Worm (Caenorhabditis elegans): ENCODE results near the gene sel-10.

The sel-10 gene

ce11 chrV:13789362-13789761 lies 29.8 kb upstream of the sel-10 start:
- TF ChIP-seq tab-1 (GFP tag; IDR thresholded peaks at IDR 0.05) (no peak), ref-1 (GFP tag; conservative IDR thresholded peaks at IDR 0.05) (no peak), cog-1 (tag; optimal IDR thresholded peaks at IDR 0.05) (peak; percentile 82), klf-2 (GFP tag; conservative IDR thresholded peaks at IDR 0.05) (no peak), ztf-23 (GFP tag; IDR thresholded peaks at IDR 0.05) (0 out of 2 replicates have a peak, but pooled peaks have one; percentile 26), ztf-29 (GFP tag; IDR thresholded peaks at IDR 0.05) (no peak; the same call in 1 of the 2 replicates), T22C8.4 (GFP tag; IDR thresholded peaks at IDR 0.05) (peak; percentile 55; the same call in 1 of the 2 replicates), med-1 (GFP tag; optimal IDR thresholded peaks at IDR 0.05; ENCODE audit: insufficient read depth) (no peak), flt-1 (GFP tag; IDR thresholded peaks at IDR 0.05) (peak; percentile 73)

ce11 chrV:13790117-13790516 lies 29.0 kb upstream of the sel-10 start:
- TF ChIP-seq ztf-29 (GFP tag; IDR thresholded peaks at IDR 0.05) (no peak), T22C8.4 (GFP tag; IDR thresholded peaks at IDR 0.05) (no peak), klf-2 (GFP tag; conservative IDR thresholded peaks at IDR 0.05) (no peak)

- TF ChIP-seq ztf-23 (GFP tag; IDR thresholded peaks at IDR 0.05): no peak
- TF ChIP-seq flt-1 (GFP tag; IDR thresholded peaks at IDR 0.05): no peak
- no peak for TF ChIP-seq cog-1 (tag; optimal IDR thresholded peaks at IDR 0.05)
- no peak for TF ChIP-seq med-1 (GFP tag; optimal IDR thresholded peaks at IDR 0.05; ENCODE audit: insufficient read depth)
- TF ChIP-seq T22C8.4 (GFP tag; IDR thresholded peaks at IDR 0.05): no peak
- no peak for TF ChIP-seq ztf-29 (GFP tag; IDR thresholded peaks at IDR 0.05)
- no peak for TF ChIP-seq klf-2 (GFP tag; conservative IDR thresholded peaks at IDR 0.05)
- no peak for TF ChIP-seq ref-1 (GFP tag; conservative IDR thresholded peaks at IDR 0.05)
- TF ChIP-seq tab-1 (GFP tag; IDR thresholded peaks at IDR 0.05): no peak
Measured at ce11 chrV:13790557-13790956, 28.6 kb upstream of the sel-10 start.

- no peak for TF ChIP-seq med-1 (GFP tag; optimal IDR thresholded peaks at IDR 0.05; ENCODE audit: insufficient read depth)
- no peak for TF ChIP-seq ref-1 (GFP tag; conservative IDR thresholded peaks at IDR 0.05)
- TF ChIP-seq T22C8.4 (GFP tag; IDR thresholded peaks at IDR 0.05): no peak
- TF ChIP-seq cog-1 (tag; optimal IDR thresholded peaks at IDR 0.05): no peak
- TF ChIP-seq flt-1 (GFP tag; IDR thresholded peaks at IDR 0.05): no peak
- TF ChIP-seq ztf-29 (GFP tag; IDR thresholded peaks at IDR 0.05): no peak
- no peak for TF ChIP-seq ztf-23 (GFP tag; IDR thresholded peaks at IDR 0.05)
- TF ChIP-seq klf-2 (GFP tag; conservative IDR thresholded peaks at IDR 0.05): no peak
- no peak for TF ChIP-seq tab-1 (GFP tag; IDR thresholded peaks at IDR 0.05)
Measured at ce11 chrV:13794046-13794445, 25.1 kb upstream of the sel-10 start.

ce11 chrV:13796246-13796776 lies 22.9 kb upstream of the sel-10 start, which contains the start of gene twk-32:
Gene twk-32 (plus strand): TSS chrV:13796641.
- no peak for TF ChIP-seq flt-1 (GFP tag; IDR thresholded peaks at IDR 0.05)
- no peak for TF ChIP-seq med-1 (GFP tag; optimal IDR thresholded peaks at IDR 0.05; ENCODE audit: insufficient read depth)
- TF ChIP-seq cog-1 (tag; optimal IDR thresholded peaks at IDR 0.05): no peak
- no peak for TF ChIP-seq ztf-23 (GFP tag; IDR thresholded peaks at IDR 0.05)
- no peak for TF ChIP-seq ztf-29 (GFP tag; IDR thresholded peaks at IDR 0.05)

- no peak for TF ChIP-seq flt-1 (GFP tag; IDR thresholded peaks at IDR 0.05)
- no peak for TF ChIP-seq cog-1 (tag; optimal IDR thresholded peaks at IDR 0.05)
Measured at ce11 chrV:13799190-13799589, 20.0 kb upstream of the sel-10 start.

- TF ChIP-seq flt-1 (GFP tag; IDR thresholded peaks at IDR 0.05) (no peak), ztf-29 (GFP tag; IDR thresholded peaks at IDR 0.05) (no peak), ztf-23 (GFP tag; IDR thresholded peaks at IDR 0.05) (no peak), ref-1 (GFP tag; conservative IDR thresholded peaks at IDR 0.05) (no peak), med-1 (GFP tag; optimal IDR thresholded peaks at IDR 0.05; ENCODE audit: insufficient read depth) (no peak), tab-1 (GFP tag; IDR thresholded peaks at IDR 0.05) (no peak), T22C8.4 (GFP tag; IDR thresholded peaks at IDR 0.05) (no peak), cog-1 (tag; optimal IDR thresholded peaks at IDR 0.05) (no peak), klf-2 (GFP tag; conservative IDR thresholded peaks at IDR 0.05) (no peak)
Measured at ce11 chrV:13803902-13804301, 15.3 kb upstream of the sel-10 start, which contains the start of gene swan-2. Gene swan-2 (minus strand): TSS chrV:13804281.

- TF ChIP-seq tab-1 (GFP tag; IDR thresholded peaks at IDR 0.05) (no peak), flt-1 (GFP tag; IDR thresholded peaks at IDR 0.05) (no peak), med-1 (GFP tag; optimal IDR thresholded peaks at IDR 0.05; ENCODE audit: insufficient read depth) (no peak), cog-1 (tag; optimal IDR thresholded peaks at IDR 0.05) (no peak), T22C8.4 (GFP tag; IDR thresholded peaks at IDR 0.05) (no peak)
Measured at ce11 chrV:13807232-13807631, 11.9 kb upstream of the sel-10 start, which contains the start of gene swan-1. Gene swan-1 (minus strand): TSS chrV:13807237.

ce11 chrV:13808462-13808867 lies 10.7 kb upstream of the sel-10 start:
- TF ChIP-seq cog-1 (tag; optimal IDR thresholded peaks at IDR 0.05): peak; percentile 63
- no peak for TF ChIP-seq ztf-23 (GFP tag; IDR thresholded peaks at IDR 0.05)
- peak; percentile 59; the same call in 1 of the 2 replicates for TF ChIP-seq T22C8.4 (GFP tag; IDR thresholded peaks at IDR 0.05)
- no peak for TF ChIP-seq med-1 (GFP tag; optimal IDR thresholded peaks at IDR 0.05; ENCODE audit: insufficient read depth)
- TF ChIP-seq flt-1 (GFP tag; IDR thresholded peaks at IDR 0.05): 0 out of 2 replicates have a peak, but pooled peaks have one; percentile 65
- no peak for TF ChIP-seq klf-2 (GFP tag; conservative IDR thresholded peaks at IDR 0.05)
- no peak for TF ChIP-seq ref-1 (GFP tag; conservative IDR thresholded peaks at IDR 0.05)
- TF ChIP-seq ztf-29 (GFP tag; IDR thresholded peaks at IDR 0.05): no peak

- TF ChIP-seq ztf-29 (GFP tag; IDR thresholded peaks at IDR 0.05) (no peak), T22C8.4 (GFP tag; IDR thresholded peaks at IDR 0.05) (no peak), med-1 (GFP tag; optimal IDR thresholded peaks at IDR 0.05; ENCODE audit: insufficient read depth) (no peak), tab-1 (GFP tag; IDR thresholded peaks at IDR 0.05) (no peak)
Measured at ce11 chrV:13812330-13812729, 6.8 kb upstream of the sel-10 start.

Data from whole organism, midembryonic.